Worm (Caenorhabditis elegans) whole organism, young adult: ENCODE results near the gene magu-4.

ENCODE experiments used
- B0261.1 ChIP-seq: sonication (generic microtip); optimal IDR thresholded peaks from 2 replicates; lab custom pipeline; 2016; ENCODE audit warnings: mild to moderate bottlenecking, missing genetic modification characterization, moderate library complexity, missing compliant biosample characterization
- F57A8.1 ChIP-seq: fragments of 200-800 bp; sonication (Bioruptor generic); optimal IDR thresholded peaks from 2 replicates; lab custom pipeline; 2018; ENCODE audit warnings: mild to moderate bottlenecking, missing genetic modification characterization, moderate library complexity, missing compliant biosample characterization
- Y53F4B.3 ChIP-seq: fragments of 200-800 bp; sonication (Bioruptor generic); IDR thresholded peaks from 2 replicates; pipeline ENCODE4 v1.3.6; 2022; ENCODE audit warnings: missing genetic modification reagents, missing genetic modification characterization, missing compliant biosample characterization
- ama-1 ChIP-seq, 3 experiments: fragments of 150-350 bp in 1 of 3; sonication (generic microtip) in 2 of 3; optimal IDR thresholded peaks; 2 replicates each; lab custom pipeline; 2014 to 2018; ENCODE audit warnings: missing biosample characterization in 2 of 3, missing genetic modification characterization in 2 of 3, missing genetic modification reagents in 2 of 3
- gei-17 ChIP-seq: fragments of 200-800 bp; sonication (Bioruptor generic); optimal IDR thresholded peaks from 2 replicates; lab custom pipeline; 2018; ENCODE audit warnings: mild to moderate bottlenecking, missing genetic modification characterization, missing compliant biosample characterization
- lsl-1 ChIP-seq: fragments of 200-800 bp; sonication (Bioruptor generic); optimal IDR thresholded peaks from 2 replicates; lab custom pipeline; 2018; ENCODE audit warnings: mild to moderate bottlenecking, missing genetic modification characterization, moderate library complexity, missing compliant biosample characterization
- snpc-4 ChIP-seq, 5 experiments: fragments of 150-350 bp in 1 of 5; sonication (generic microtip) in 4 of 5; optimal IDR thresholded peaks; 2 replicates each; lab custom pipeline; 2014 to 2018; ENCODE audit warnings: missing genetic modification characterization in 5 of 5, missing biosample characterization in 3 of 5, antibody characterized with exemption in 2 of 5, mild to moderate bottlenecking in 2 of 5, missing compliant biosample characterization in 2 of 5, missing genotype in 2 of 5, moderate library complexity in 2 of 5, missing genetic modification reagents in 1 of 5
- tbx-9 ChIP-seq: sonication (generic microtip); optimal IDR thresholded peaks from 2 replicates; lab custom pipeline; 2016; ENCODE audit warnings: borderline replicate concordance, missing genetic modification characterization, inconsistent platforms, missing compliant biosample characterization
- ztf-25 ChIP-seq: fragments of 200-800 bp; sonication (Bioruptor generic); IDR thresholded peaks from 2 replicates; pipeline ENCODE4 v1.3.6; 2022; ENCODE audit warnings: missing genetic modification reagents, missing genetic modification characterization, missing compliant biosample characterization

ce11 chrIV:9982226-9982794 is 27.2 kb upstream of the magu-4 start, which contains the start of gene rrp-1:
- TF ChIP-seq ztf-25 (no peak), lsl-1 (GFP tag; lab: Kevin White, UChicago) (no peak), F57A8.1 (GFP tag; lab: Kevin White, UChicago) (no peak), tbx-9 (tag; lab: Kevin White, UChicago) (no peak), gei-17 (GFP tag; lab: Kevin White, UChicago) (no peak), snpc-4 (GFP tag; optimal IDR thresholded peaks at IDR 0.05; lab: Kevin White, UChicago) (no peak), snpc-4 (tag; optimal IDR thresholded peaks at IDR 0.05; lab: Kevin White, UChicago) (no peak), B0261.1 (no peak), Y53F4B.3 (GFP tag; lab: Robert Waterston, UW) (no peak), ama-1 (optimal IDR thresholded peaks at IDR 0.05; lab: Kevin White, UChicago) (no peak), ama-1 (GFP tag; optimal IDR thresholded peaks at IDR 0.05; lab: Kevin White, UChicago) (no peak)
